ENCODE assay signal across 2 worm cellular contexts in genomic region chrII:6521316-6521715, ce11.
TF ChIP-seq lines count a peak whose summit lies in the region.

Gene toe-2 (minus strand): TSS chrII:6521385.

TF ChIP-seq in whole organism, L3 larva, 47 proteins besides CTCF, POLR2A, EP300 and RAD21:
- TF ChIP-seq pha-4 (tag; optimal IDR thresholded peaks at IDR 0.05; lab: Kevin White, UChicago) (no peak), nhr-67 (tag; optimal IDR thresholded peaks at IDR 0.05; lab: Kevin White, UChicago) (no peak), mdl-1 (tag; optimal IDR thresholded peaks at IDR 0.05; lab: Kevin White, UChicago) (no peak), unc-62 (GFP tag; optimal IDR thresholded peaks at IDR 0.05; lab: Kevin White, UChicago) (no peak), ceh-16 (tag; optimal IDR thresholded peaks at IDR 0.05; lab: Kevin White, UChicago) (no peak), pqm-1 (tag; optimal IDR thresholded peaks at IDR 0.05; lab: Kevin White, UChicago) (peak; percentile 18), egl-5 (tag; optimal IDR thresholded peaks at IDR 0.05; lab: Kevin White, UChicago) (no peak), elt-2 (tag; optimal IDR thresholded peaks at IDR 0.05; lab: Kevin White, UChicago) (peak; percentile 55), ceh-28 (tag; optimal IDR thresholded peaks at IDR 0.05; lab: Kevin White, UChicago) (no peak), ama-1 (optimal IDR thresholded peaks at IDR 0.05; lab: Kevin White, UChicago) (no peak), nfya-1 (tag; optimal IDR thresholded peaks at IDR 0.05; lab: Kevin White, UChicago; ENCODE audit: insufficient read depth) (no peak), nhr-76 (tag; optimal IDR thresholded peaks at IDR 0.05; lab: Kevin White, UChicago) (no peak), ztf-4 (tag; optimal IDR thresholded peaks at IDR 0.05; lab: Kevin White, UChicago) (no peak), ceh-82 (tag; optimal IDR thresholded peaks at IDR 0.05; lab: Kevin White, UChicago) (no peak), nhr-11 (tag; optimal IDR thresholded peaks at IDR 0.05; lab: Kevin White, UChicago) (no peak), daf-12 (tag; optimal IDR thresholded peaks at IDR 0.05; lab: Kevin White, UChicago) (no peak), nhr-28 (tag; optimal IDR thresholded peaks at IDR 0.05; lab: Kevin White, UChicago) (no peak)

TF ChIP-seq in whole organism, L4 larva, 104 proteins besides CTCF, POLR2A, EP300 and RAD21:
- TF ChIP-seq nhr-76 (tag; optimal IDR thresholded peaks at IDR 0.05; lab: Kevin White, UChicago) (no peak), aha-1 (tag; lab: Kevin White, UChicago) (no peak), hlh-11 (tag; optimal IDR thresholded peaks at IDR 0.05; lab: Kevin White, UChicago) (peak; percentile 37), dve-1 (tag; optimal IDR thresholded peaks at IDR 0.05; lab: Kevin White, UChicago; ENCODE audit: insufficient read depth) (peak; percentile 18), vab-7 (GFP tag; IDR thresholded peaks at IDR 0.05; lab: Robert Waterston, UW) (no peak), mes-2 (tag; optimal IDR thresholded peaks at IDR 0.05; lab: Kevin White, UChicago; ENCODE audit: poor library complexity, severe bottlenecking) (no peak), ztf-7 (tag; optimal IDR thresholded peaks at IDR 0.05; lab: Kevin White, UChicago) (no peak), ZK337.2 (GFP tag; IDR thresholded peaks at IDR 0.05; lab: Robert Waterston, UW) (no peak), daf-16 (GFP tag; optimal IDR thresholded peaks at IDR 0.05; lab: Kevin White, UChicago) (no peak), daf-16 (tag; optimal IDR thresholded peaks at IDR 0.05; lab: Kevin White, UChicago) (peak; percentile 88)

Comparison
In these comparisons a context has a peak if more than half of its experiments do, and no peak if none do; other contexts are left out.
1. Of the 28 proteins assayed by ChIP-seq in both whole organism, L4 larva and whole organism, L3 larva: peak only in whole organism, L4 larva: none; only in whole organism, L3 larva: pqm-1; in both: none; in neither: 27.